Fruit fly (Drosophila melanogaster) whole organism: ENCODE measurements around the gene PCID2.

ENCODE experiments used
- CG8478 ChIP-seq: fragments of >200 bp; optimal IDR thresholded peaks from 2 replicates; lab custom pipeline; 2018; ENCODE audit warnings: inconsistent platforms
- Dll ChIP-seq: fragments of >200 bp; optimal IDR thresholded peaks from 2 replicates; lab custom pipeline; 2017
- EcR ChIP-seq, 2 experiments: fragments of >200 bp; optimal IDR thresholded peaks; 2 replicates each; lab custom pipeline; 2017; ENCODE audit warnings: missing biosample characterization in 2 of 2, missing genetic modification characterization in 2 of 2, missing genetic modification reagents in 2 of 2
- pan ChIP-seq: fragments of >200 bp; optimal IDR thresholded peaks from 2 replicates; lab custom pipeline; 2017
- psq ChIP-seq: fragments of >200 bp; optimal IDR thresholded peaks from 2 replicates; lab custom pipeline; 2017
- usp ChIP-seq: fragments of >200 bp; optimal IDR thresholded peaks from 2 replicates; lab custom pipeline; 2017; ENCODE audit warnings: missing biosample characterization, missing genetic modification characterization, mixed read lengths

Gene PCID2

dm6 chr3L:11604227-11604626 is 22.0 kb upstream of the PCID2 start:
- TF ChIP-seq psq (lab: Kevin White, UChicago): no peak
- TF ChIP-seq CG8478: no peak

- TF ChIP-seq psq (lab: Kevin White, UChicago) (no peak), pan (lab: Kevin White, UChicago) (no peak), Dll (no peak), CG8478 (no peak), usp (GFP tag; lab: Kevin White, UChicago) (no peak), EcR (GFP tag; optimal IDR thresholded peaks at IDR 0.05; lab: Kevin White, UChicago) (no peak)
Observed at dm6 chr3L:11609153-11609809, 17.0 kb upstream of the PCID2 start, which contains the start of gene Duba. TSS of gene Duba (minus strand) at chr3L:11609465.

- no peak for TF ChIP-seq pan (lab: Kevin White, UChicago)
- no peak for TF ChIP-seq Dll
- TF ChIP-seq EcR (GFP tag; optimal IDR thresholded peaks at IDR 0.05; lab: Kevin White, UChicago): no peak
- TF ChIP-seq usp (GFP tag; lab: Kevin White, UChicago): no peak
- no peak for TF ChIP-seq CG8478
- no peak for TF ChIP-seq psq (lab: Kevin White, UChicago)
Observed at dm6 chr3L:11609835-11610234, 16.4 kb upstream of the PCID2 start, which contains the start of gene CG42832. TSS of gene CG42832 (plus strand) at chr3L:11610135.

dm6 chr3L:11620001-11620400 is 6.2 kb upstream of the PCID2 start, which contains the start of gene Muc68Ca:
TSS of gene Muc68Ca (minus strand) at chr3L:11620101.
- TF ChIP-seq CG8478 (no peak), pan (lab: Kevin White, UChicago) (no peak), psq (lab: Kevin White, UChicago) (no peak), usp (GFP tag; lab: Kevin White, UChicago) (no peak), Dll (no peak), EcR (GFP tag; optimal IDR thresholded peaks at IDR 0.05; lab: Kevin White, UChicago) (no peak)

- TF ChIP-seq psq (lab: Kevin White, UChicago): no peak
- no peak for TF ChIP-seq usp (GFP tag; lab: Kevin White, UChicago)
- no peak for TF ChIP-seq CG8478
- no peak for TF ChIP-seq Dll
- TF ChIP-seq pan (lab: Kevin White, UChicago): no peak
- no peak for TF ChIP-seq EcR (GFP tag; optimal IDR thresholded peaks at IDR 0.05; lab: Kevin White, UChicago)
Observed at dm6 chr3L:11622750-11623149, 3.5 kb upstream of the PCID2 start.

- TF ChIP-seq pan (lab: Kevin White, UChicago): no peak
- no peak for TF ChIP-seq Dll
- TF ChIP-seq EcR (GFP tag; optimal IDR thresholded peaks at IDR 0.05; lab: Kevin White, UChicago): no peak
- no peak for TF ChIP-seq CG8478
- no peak for TF ChIP-seq psq (lab: Kevin White, UChicago)
- TF ChIP-seq usp (GFP tag; lab: Kevin White, UChicago): no peak
Observed at dm6 chr3L:11623245-11623883, 2.9 kb upstream of the PCID2 start.

dm6 chr3L:11624281-11624680 is 2.0 kb upstream of the PCID2 start, which contains the start of gene Akr1B:
TSS of gene Akr1B (minus strand) at chr3L:11624381.
- TF ChIP-seq pan (lab: Kevin White, UChicago) (no peak), psq (lab: Kevin White, UChicago) (no peak), Dll (no peak), EcR (GFP tag; optimal IDR thresholded peaks at IDR 0.05; lab: Kevin White, UChicago) (no peak), usp (GFP tag; lab: Kevin White, UChicago) (no peak), CG8478 (no peak)

- TF ChIP-seq pan (lab: Kevin White, UChicago) (no peak), EcR (GFP tag; optimal IDR thresholded peaks at IDR 0.05; lab: Kevin White, UChicago) (no peak), Dll (no peak), CG8478 (no peak)
Observed at dm6 chr3L:11625634-11626175, 536 bp upstream of the PCID2 start, which contains the start of gene CG6083. TSS of gene CG6083 (minus strand) at chr3L:11626125.

dm6 chr3L:11627819-11628483 is 1.7 kb downstream of the PCID2 start, which contains the start of gene Apt1:
TSS of gene Apt1 (plus strand) at chr3L:11628037.
- no peak for TF ChIP-seq psq (lab: Kevin White, UChicago)
- no peak for TF ChIP-seq usp (GFP tag; lab: Kevin White, UChicago)
- TF ChIP-seq pan (lab: Kevin White, UChicago): no peak
- TF ChIP-seq Dll: no peak
- no peak for TF ChIP-seq EcR (GFP tag; optimal IDR thresholded peaks at IDR 0.05; lab: Kevin White, UChicago)
- no peak for TF ChIP-seq CG8478

- TF ChIP-seq psq (lab: Kevin White, UChicago) (no peak), Dll (no peak), usp (GFP tag; lab: Kevin White, UChicago) (no peak), CG8478 (no peak), pan (lab: Kevin White, UChicago) (no peak), EcR (GFP tag; optimal IDR thresholded peaks at IDR 0.05; lab: Kevin White, UChicago) (no peak)
Observed at dm6 chr3L:11630684-11631083, 4.4 kb downstream of the PCID2 start.

- TF ChIP-seq Dll (no peak), pan (lab: Kevin White, UChicago) (no peak), psq (lab: Kevin White, UChicago) (no peak), EcR (GFP tag; optimal IDR thresholded peaks at IDR 0.05; lab: Kevin White, UChicago) (no peak), CG8478 (no peak), usp (GFP tag; lab: Kevin White, UChicago) (no peak)
Observed at dm6 chr3L:11631092-11631491, 4.9 kb downstream of the PCID2 start, which contains the start of gene CG32091. TSS of gene CG32091 (plus strand) at chr3L:11631392.
